Worm (Caenorhabditis elegans) whole organism, young adult: Measurements from ENCODE around the gene F14F7.4.
A peak's percentile ranks its signal among the peaks of the same experiment; 100 is the strongest.

ENCODE experiments used
- B0336.3 ChIP-seq: fragments of 200-800 bp; sonication (Bioruptor generic); IDR thresholded peaks from 2 replicates; pipeline ENCODE4 v1.3.6; 2022; ENCODE audit warnings: missing genetic modification characterization, missing compliant biosample characterization
- D2030.7 ChIP-seq: fragments of 200-800 bp; sonication (Bioruptor generic); IDR thresholded peaks from 2 replicates; pipeline ENCODE4 v1.3.6; 2022; ENCODE audit warnings: missing genetic modification reagents, missing genetic modification characterization, missing compliant biosample characterization
- F10E7.11 ChIP-seq: sonication (generic microtip); optimal IDR thresholded peaks from 2 replicates; lab custom pipeline; 2017; ENCODE audit warnings: mild to moderate bottlenecking, missing genetic modification characterization, moderate library complexity, missing compliant biosample characterization
- F23B12.7 ChIP-seq: sonication (generic microtip); optimal IDR thresholded peaks from 2 replicates; lab custom pipeline; 2017; ENCODE audit warnings: missing genetic modification characterization, mild to moderate bottlenecking, missing compliant biosample characterization, antibody characterized with exemption, moderate library complexity; ENCODE audit not compliant: insufficient read depth
- F33H1.4 ChIP-seq: fragments of 200-800 bp; sonication (Bioruptor generic); IDR thresholded peaks from 2 replicates; pipeline ENCODE4 v1.3.6; 2022; ENCODE audit warnings: missing genetic modification reagents, missing genetic modification characterization, missing compliant biosample characterization
- F49E8.2 ChIP-seq: sonication (generic microtip); optimal IDR thresholded peaks from 3 replicates; lab custom pipeline; 2017; ENCODE audit warnings: missing genetic modification characterization, mild to moderate bottlenecking, missing compliant biosample characterization, antibody characterized with exemption, moderate library complexity; ENCODE audit not compliant: insufficient read depth
- F55B11.4 ChIP-seq: sonication (generic microtip); optimal IDR thresholded peaks from 2 replicates; lab custom pipeline; 2016; ENCODE audit warnings: missing compliant biosample characterization, missing genetic modification characterization, borderline replicate concordance; ENCODE audit not compliant: insufficient read depth
- T26A5.8 ChIP-seq: sonication (generic microtip); optimal IDR thresholded peaks from 2 replicates; lab custom pipeline; 2016; ENCODE audit warnings: missing genetic modification characterization, missing compliant biosample characterization
- Y53F4B.3 ChIP-seq: fragments of 200-800 bp; sonication (Bioruptor generic); IDR thresholded peaks from 2 replicates; pipeline ENCODE4 v1.3.6; 2022; ENCODE audit warnings: missing genetic modification reagents, missing genetic modification characterization, missing compliant biosample characterization
- Y67H2A.10 ChIP-seq: fragments of 200-800 bp; sonication (Bioruptor generic); conservative IDR thresholded peaks from 2 replicates; pipeline ENCODE4 v1.3.6; 2022; ENCODE audit warnings: missing genetic modification reagents, missing genetic modification characterization, missing compliant biosample characterization
- aptf-3 ChIP-seq: fragments of 200-800 bp; sonication (Bioruptor generic); IDR thresholded peaks from 2 replicates; pipeline ENCODE4 v1.3.6; 2022; ENCODE audit warnings: missing genetic modification characterization, missing compliant biosample characterization
- attf-3 ChIP-seq: fragments of 200-800 bp; sonication (Bioruptor generic); conservative IDR thresholded peaks from 2 replicates; pipeline ENCODE4 v1.3.6; 2022; ENCODE audit warnings: missing genetic modification reagents, missing genetic modification characterization, missing compliant biosample characterization
- attf-6 ChIP-seq: fragments of 200-800 bp; sonication (Bioruptor generic); IDR thresholded peaks from 2 replicates; pipeline ENCODE4 v1.3.6; 2022; ENCODE audit warnings: missing genetic modification reagents, missing genetic modification characterization, missing compliant biosample characterization
- cebp-1 ChIP-seq, 2 experiments: fragments of 200-800 bp in 1 of 2; sonication (Bioruptor generic) in 1 of 2; sonication (generic microtip) in 1 of 2; IDR thresholded peaks in 1 of 2; optimal IDR thresholded peaks in 1 of 2; 2 replicates each; pipeline versions ENCODE4 v1.3.6 to Lab custom; 2017 to 2022; ENCODE audit warnings: missing compliant biosample characterization in 2 of 2, missing genetic modification characterization in 2 of 2, mild to moderate bottlenecking in 1 of 2, missing genetic modification reagents in 1 of 2, moderate library complexity in 1 of 2
- ceh-27 ChIP-seq: fragments of 200-800 bp; sonication (Bioruptor generic); optimal IDR thresholded peaks from 2 replicates; lab custom pipeline; 2018; ENCODE audit warnings: mild to moderate bottlenecking, missing genetic modification characterization, moderate library complexity, missing compliant biosample characterization
- ceh-58 ChIP-seq: fragments of 200-800 bp; sonication (Bioruptor generic); IDR thresholded peaks from 2 replicates; pipeline ENCODE4 v1.3.6; 2022; ENCODE audit warnings: missing genetic modification characterization, missing compliant biosample characterization
- ceh-79 ChIP-seq: sonication (generic microtip); optimal IDR thresholded peaks from 2 replicates; lab custom pipeline; 2017; ENCODE audit warnings: mild to moderate bottlenecking, missing genetic modification characterization, missing compliant biosample characterization
- dpff-1 ChIP-seq: sonication (generic microtip); optimal IDR thresholded peaks from 2 replicates; lab custom pipeline; 2017; ENCODE audit warnings: mild to moderate bottlenecking, missing genetic modification characterization, missing compliant biosample characterization
- ekl-4 ChIP-seq: fragments of 200-800 bp; sonication (Bioruptor generic); IDR thresholded peaks from 2 replicates; pipeline ENCODE4 v1.3.6; 2022; ENCODE audit warnings: missing genetic modification reagents, missing genetic modification characterization, missing compliant biosample characterization
- ets-4 ChIP-seq: fragments of 200-800 bp; sonication (Bioruptor generic); optimal IDR thresholded peaks from 2 replicates; lab custom pipeline; 2018; ENCODE audit warnings: mild to moderate bottlenecking, missing genetic modification characterization, missing compliant biosample characterization
- gei-17 ChIP-seq: fragments of 200-800 bp; sonication (Bioruptor generic); optimal IDR thresholded peaks from 2 replicates; lab custom pipeline; 2018; ENCODE audit warnings: mild to moderate bottlenecking, missing genetic modification characterization, missing compliant biosample characterization
- him-1 ChIP-seq: sonication (generic microtip); optimal IDR thresholded peaks from 2 replicates; lab custom pipeline; 2016; ENCODE audit warnings: missing genotype, missing genetic modification reagents, missing genetic modification characterization, missing compliant biosample characterization
- hrde-1 ChIP-seq: sonication (generic microtip); optimal IDR thresholded peaks from 2 replicates; lab custom pipeline; 2016; ENCODE audit warnings: missing genetic modification characterization, mild to moderate bottlenecking, missing compliant biosample characterization, moderate library complexity, missing genotype, missing genetic modification reagents, borderline replicate concordance
- let-526 ChIP-seq: fragments of 200-800 bp; sonication (Bioruptor generic); IDR thresholded peaks from 2 replicates; pipeline ENCODE4 v1.3.6; 2022; ENCODE audit warnings: missing genetic modification reagents, missing genetic modification characterization, missing compliant biosample characterization
- let-607 ChIP-seq, 2 experiments: fragments of 200-800 bp in 1 of 2; sonication (Bioruptor generic) in 1 of 2; sonication (generic microtip) in 1 of 2; optimal IDR thresholded peaks; 2 replicates each; lab custom pipeline; 2016 to 2018; ENCODE audit warnings: mild to moderate bottlenecking in 2 of 2, missing compliant biosample characterization in 2 of 2, missing genetic modification characterization in 2 of 2, moderate library complexity in 2 of 2, missing genotype in 1 of 2
- lin-35 ChIP-seq, 3 experiments: fragments of 150-350 bp in 2 of 3; sonication (generic microtip) in 1 of 3; optimal IDR thresholded peaks; 2 replicates each; lab custom pipeline; 2014 to 2018; ENCODE audit warnings: missing biosample characterization in 3 of 3, missing genetic modification characterization in 3 of 3, missing genetic modification reagents in 3 of 3
- lir-1 ChIP-seq: fragments of 200-800 bp; sonication (Bioruptor generic); conservative IDR thresholded peaks from 2 replicates; pipeline ENCODE4 v1.3.6; 2022; ENCODE audit warnings: missing genetic modification reagents, missing genetic modification characterization, missing compliant biosample characterization
- madf-3 ChIP-seq: fragments of 200-800 bp; sonication (Bioruptor generic); IDR thresholded peaks from 2 replicates; pipeline ENCODE4 v1.3.6; 2022; ENCODE audit warnings: missing genetic modification reagents, missing genetic modification characterization, missing compliant biosample characterization
- madf-6 ChIP-seq: fragments of 200-800 bp; sonication (Bioruptor generic); IDR thresholded peaks from 2 replicates; pipeline ENCODE4 v1.3.6; 2022; ENCODE audit warnings: missing genetic modification reagents, missing genetic modification characterization, missing compliant biosample characterization
- madf-8 ChIP-seq: fragments of 200-800 bp; sonication (Bioruptor generic); conservative IDR thresholded peaks from 2 replicates; pipeline ENCODE4 v1.3.6; 2022; ENCODE audit warnings: missing genetic modification reagents, missing genetic modification characterization, missing compliant biosample characterization
- mcd-1 ChIP-seq: fragments of 200-800 bp; sonication (Bioruptor generic); IDR thresholded peaks from 2 replicates; pipeline ENCODE4 v1.3.6; 2022; ENCODE audit warnings: missing genetic modification reagents, missing genetic modification characterization, missing compliant biosample characterization
- mes-4 ChIP-seq: sonication (generic microtip); optimal IDR thresholded peaks from 2 replicates; lab custom pipeline; 2016; ENCODE audit warnings: missing genotype, missing genetic modification characterization, missing compliant biosample characterization
- mxl-1 ChIP-seq: sonication (generic microtip); optimal IDR thresholded peaks from 2 replicates; lab custom pipeline; 2016; ENCODE audit warnings: missing genetic modification characterization, missing compliant biosample characterization
- nfya-2 ChIP-seq: fragments of 200-800 bp; sonication (Bioruptor generic); IDR thresholded peaks from 2 replicates; pipeline ENCODE4 v1.3.6; 2022; ENCODE audit warnings: missing genetic modification reagents, missing genetic modification characterization, missing compliant biosample characterization
- nfyb-1 ChIP-seq: fragments of 200-800 bp; sonication (Bioruptor generic); IDR thresholded peaks from 2 replicates; pipeline ENCODE4 v1.3.6; 2022; ENCODE audit warnings: missing genetic modification reagents, missing genetic modification characterization, missing compliant biosample characterization
- nhr-90 ChIP-seq: sonication (generic microtip); optimal IDR thresholded peaks from 2 replicates; lab custom pipeline; 2016; ENCODE audit warnings: missing genotype, mild to moderate bottlenecking, missing genetic modification characterization, missing compliant biosample characterization
- rcor-1 ChIP-seq: fragments of 200-800 bp; sonication (Bioruptor generic); IDR thresholded peaks from 2 replicates; pipeline ENCODE4 v1.3.6; 2022; ENCODE audit warnings: missing genetic modification reagents, missing genetic modification characterization, missing compliant biosample characterization
- rpc-1 ChIP-seq, 2 experiments: fragments of 150-350 bp in 1 of 2; sonication (generic microtip) in 1 of 2; optimal IDR thresholded peaks; 2 replicates each; lab custom pipeline; 2014 to 2018; ENCODE audit warnings: missing biosample characterization in 1 of 2, missing genetic modification characterization in 1 of 2, missing genetic modification reagents in 1 of 2, missing genotype in 1 of 2
- snpc-1.3 ChIP-seq: sonication (generic microtip); optimal IDR thresholded peaks from 2 replicates; lab custom pipeline; 2017; ENCODE audit warnings: missing genetic modification characterization, mild to moderate bottlenecking, missing compliant biosample characterization, antibody characterized with exemption, moderate library complexity, missing genotype, missing genetic modification reagents; ENCODE audit not compliant: insufficient read depth
- unc-62 ChIP-seq: fragments of 150-350 bp; optimal IDR thresholded peaks from 2 replicates; lab custom pipeline; 2014; ENCODE audit warnings: missing biosample characterization, missing genetic modification reagents, missing genetic modification characterization
- ztf-22 ChIP-seq: fragments of 200-800 bp; sonication (Bioruptor generic); optimal IDR thresholded peaks from 2 replicates; lab custom pipeline; 2018; ENCODE audit warnings: mild to moderate bottlenecking, missing genetic modification characterization, moderate library complexity, missing compliant biosample characterization
- ztf-26 ChIP-seq: sonication (generic microtip); optimal IDR thresholded peaks from 2 replicates; lab custom pipeline; 2017; ENCODE audit warnings: missing genetic modification characterization, missing compliant biosample characterization
- ztf-28 ChIP-seq: fragments of 200-800 bp; sonication (Bioruptor generic); IDR thresholded peaks from 2 replicates; pipeline ENCODE4 v1.3.6; 2022; ENCODE audit warnings: missing genetic modification reagents, missing genetic modification characterization, missing compliant biosample characterization
- ztf-3 ChIP-seq: fragments of 200-800 bp; sonication (Bioruptor generic); optimal IDR thresholded peaks from 2 replicates; lab custom pipeline; 2018; ENCODE audit warnings: mild to moderate bottlenecking, missing genetic modification characterization, missing compliant biosample characterization

Gene F14F7.4

DNA sequence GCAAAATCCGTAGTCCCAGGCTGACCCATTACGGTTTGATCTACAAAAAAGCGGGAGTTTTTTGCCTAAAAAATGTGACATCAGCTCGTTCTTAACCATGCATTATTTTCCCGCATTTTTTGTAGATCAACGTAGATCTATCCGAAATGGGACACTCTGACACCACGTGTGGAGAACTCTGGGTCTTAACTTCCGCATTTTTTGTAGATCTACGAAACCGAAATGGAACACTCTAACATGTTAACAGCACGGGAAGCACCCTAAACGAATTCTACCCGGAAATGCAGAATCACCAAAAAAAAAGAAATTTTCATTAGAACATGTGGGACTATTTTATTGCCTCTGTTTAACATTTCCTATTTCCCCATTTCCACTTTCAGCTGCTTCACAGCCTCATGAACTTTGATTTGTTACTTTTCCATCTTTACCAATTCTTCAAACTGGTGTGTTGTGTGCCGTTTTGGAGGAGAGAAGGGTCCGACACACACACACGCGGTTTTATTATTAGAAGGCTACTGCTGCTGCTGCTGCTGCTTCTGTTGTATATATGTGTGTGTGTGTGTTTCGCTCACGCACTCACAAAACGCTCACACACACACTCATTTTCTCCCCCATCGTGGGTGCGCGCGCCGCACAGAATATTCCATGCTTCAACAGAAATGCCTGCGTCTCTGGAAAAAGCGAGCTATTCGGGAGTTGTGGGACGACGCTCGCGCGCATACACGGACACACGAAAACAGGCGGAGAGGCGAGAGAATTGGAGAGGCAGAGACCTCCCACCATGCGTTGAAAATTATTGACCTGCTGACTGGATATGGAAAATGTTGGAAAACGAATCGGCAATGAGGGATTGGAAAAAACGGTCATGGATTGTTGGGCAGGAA lies 38.6 kb upstream of the F14F7.4 start (continued):
- no peak for TF ChIP-seq mes-4
- no peak for TF ChIP-seq F55B11.4 (tag; lab: Kevin White, UChicago)
- TF ChIP-seq F23B12.7 (tag; lab: Kevin White, UChicago): peak; percentile 36
- TF ChIP-seq nhr-90 (tag; lab: Kevin White, UChicago): peak; percentile 32
- no peak for TF ChIP-seq rcor-1 (GFP tag; lab: Robert Waterston, UW)
- no peak for TF ChIP-seq unc-62 (GFP tag; lab: Kevin White, UChicago)
- peak; percentile 39 to 47 for TF ChIP-seq let-607 (tag; optimal IDR thresholded peaks at IDR 0.05; lab: Kevin White, UChicago)
- TF ChIP-seq ztf-28 (GFP tag; lab: Robert Waterston, UW): no peak
- no peak for TF ChIP-seq F33H1.4 (GFP tag; lab: Robert Waterston, UW)
- TF ChIP-seq cebp-1 (GFP tag; IDR thresholded peaks at IDR 0.05; lab: Robert Waterston, UW): peak; percentile 23; the same call in 1 of the 2 replicates
- TF ChIP-seq cebp-1 (tag; optimal IDR thresholded peaks at IDR 0.05; lab: Kevin White, UChicago): peak; percentile 79
- no peak for TF ChIP-seq T26A5.8 (tag; lab: Kevin White, UChicago)
- no peak for TF ChIP-seq aptf-3 (GFP tag; lab: Robert Waterston, UW)
- 0 out of 2 replicates have a peak, but pooled peaks have one; percentile 37 for TF ChIP-seq madf-3 (GFP tag; lab: Robert Waterston, UW)
- TF ChIP-seq ets-4 (GFP tag; lab: Kevin White, UChicago): peak; percentile 53
- TF ChIP-seq B0336.3 (GFP tag; lab: Robert Waterston, UW): peak; percentile 82
- no peak for TF ChIP-seq madf-6 (GFP tag; lab: Robert Waterston, UW)
- TF ChIP-seq let-526 (GFP tag; lab: Robert Waterston, UW): no peak
- no peak for TF ChIP-seq hrde-1 (tag; lab: Kevin White, UChicago)
- peak in 1 of 3 experiments; percentile 61 for TF ChIP-seq lin-35 (GFP tag; optimal IDR thresholded peaks at IDR 0.05; lab: Kevin White, UChicago)
- TF ChIP-seq dpff-1 (tag; lab: Kevin White, UChicago): no peak
- TF ChIP-seq ceh-27: peak; percentile 79
- TF ChIP-seq him-1 (tag; lab: Kevin White, UChicago): no peak
- no peak for TF ChIP-seq Y53F4B.3 (GFP tag; lab: Robert Waterston, UW)
- no peak for TF ChIP-seq ceh-79
- peak; percentile 53 for TF ChIP-seq ekl-4 (GFP tag; lab: Robert Waterston, UW)
- no peak for TF ChIP-seq attf-3 (GFP tag; lab: Robert Waterston, UW)
- no peak for TF ChIP-seq rpc-1 (optimal IDR thresholded peaks at IDR 0.05; lab: Kevin White, UChicago)
- no peak for TF ChIP-seq rpc-1 (tag; optimal IDR thresholded peaks at IDR 0.05; lab: Kevin White, UChicago)
- no peak for TF ChIP-seq madf-8 (GFP tag; lab: Robert Waterston, UW)
- no peak for TF ChIP-seq mxl-1 (tag; lab: Kevin White, UChicago)
- peak; percentile 3 for TF ChIP-seq ztf-22
- no peak for TF ChIP-seq F49E8.2
- no peak for TF ChIP-seq D2030.7
- TF ChIP-seq nfyb-1 (GFP tag; lab: Robert Waterston, UW): peak; percentile 83; the same call in 1 of the 2 replicates
- TF ChIP-seq ztf-3 (GFP tag; lab: Kevin White, UChicago): no peak
- no peak for TF ChIP-seq attf-6 (GFP tag; lab: Robert Waterston, UW)
- TF ChIP-seq gei-17 (GFP tag; lab: Kevin White, UChicago): peak; percentile 27
- no peak for TF ChIP-seq Y67H2A.10
- TF ChIP-seq lir-1 (GFP tag; lab: Robert Waterston, UW): peak; percentile 99
- no peak for TF ChIP-seq F10E7.11 (tag; lab: Kevin White, UChicago)
- peak; percentile 29 for TF ChIP-seq ztf-26 (tag; lab: Kevin White, UChicago)
- TF ChIP-seq mcd-1 (GFP tag; lab: Robert Waterston, UW): peak; percentile 58
- no peak for TF ChIP-seq ceh-58
- no peak for TF ChIP-seq nfya-2 (GFP tag; lab: Robert Waterston, UW)
- peak; percentile 3 for TF ChIP-seq snpc-1.3 (tag; lab: Kevin White, UChicago)
